Fruit fly (Drosophila melanogaster): ENCODE data around the gene Fer1HCH.

The Fer1HCH gene

dm6 chr3R:30336100-30336499, 51.9 kb downstream of the Fer1HCH start (continued):
- TF ChIP-seq achi (GFP tag; optimal IDR thresholded peaks at IDR 0.05) (peak; percentile 84), CG6854 (GFP tag; optimal IDR thresholded peaks at IDR 0.05) (peak; percentile 28), acj6 (GFP tag; optimal IDR thresholded peaks at IDR 0.05) (peak; percentile 76), spab (GFP tag; optimal IDR thresholded peaks at IDR 0.05) (peak; percentile 76), CG8632 (GFP tag; optimal IDR thresholded peaks at IDR 0.05) (peak; percentile 79), CG10631 (GFP tag; optimal IDR thresholded peaks at IDR 0.05) (peak; percentile 77), Hr39 (GFP tag; optimal IDR thresholded peaks at IDR 0.05) (peak; percentile 72), fd59A (GFP tag; optimal IDR thresholded peaks at IDR 0.05) (peak; percentile 71), CG6808 (GFP tag; optimal IDR thresholded peaks at IDR 0.05) (peak; percentile 75), CG3032 (tag; optimal IDR thresholded peaks at IDR 0.05) (peak; percentile 78), fkh (GFP tag; optimal IDR thresholded peaks at IDR 0.05) (no peak), ss (GFP tag; optimal IDR thresholded peaks at IDR 0.05) (peak; percentile 62 to 81), Met (GFP tag; optimal IDR thresholded peaks at IDR 0.05) (peak; percentile 71), pdm3 (GFP tag; optimal IDR thresholded peaks at IDR 0.05) (peak; percentile 76), esn (GFP tag; optimal IDR thresholded peaks at IDR 0.05) (peak; percentile 82), Gug (GFP tag; IDR thresholded peaks at IDR 0.05) (peak; percentile 68), CG6163 (GFP tag; IDR thresholded peaks at IDR 0.05) (peak; percentile 82), lz (GFP tag; optimal IDR thresholded peaks at IDR 0.05) (peak; percentile 76), Blimp-1 (GFP tag; optimal IDR thresholded peaks at IDR 0.05) (peak; percentile 17)

All from whole organism, prepupa.